Worm (Caenorhabditis elegans) whole organism, mixed stage, embryonic: ENCODE data around the gene srlf-24.

Experiments used
- blmp-1 ChIP-seq: fragments of 150-350 bp; optimal IDR thresholded peaks from 2 replicates; lab custom pipeline; 2014; ENCODE audit warnings: missing biosample characterization, missing genetic modification characterization
- ceh-39 ChIP-seq: fragments of 150-350 bp; optimal IDR thresholded peaks from 2 replicates; lab custom pipeline; 2014; ENCODE audit warnings: missing biosample characterization, missing genetic modification characterization
- ceh-43 ChIP-seq: fragments of 200-800 bp; sonication (Bioruptor generic); optimal IDR thresholded peaks from 2 replicates; lab custom pipeline; 2018; ENCODE audit warnings: mild to moderate bottlenecking, missing genetic modification characterization, moderate library complexity, missing compliant biosample characterization
- ceh-83 ChIP-seq: fragments of 200-800 bp; sonication (Bioruptor generic); optimal IDR thresholded peaks from 2 replicates; lab custom pipeline; 2018; ENCODE audit warnings: mild to moderate bottlenecking, missing genetic modification characterization, missing compliant biosample characterization
- elt-3 ChIP-seq: fragments of 150-350 bp; optimal IDR thresholded peaks from 2 replicates; lab custom pipeline; 2014; ENCODE audit warnings: missing biosample characterization, missing genetic modification characterization
- flh-1 ChIP-seq: fragments of 200-800 bp; sonication (Bioruptor generic); optimal IDR thresholded peaks from 2 replicates; lab custom pipeline; 2018; ENCODE audit warnings: mild to moderate bottlenecking, missing genetic modification characterization, moderate library complexity, missing compliant biosample characterization
- ham-2 ChIP-seq: fragments of 200-800 bp; sonication (Bioruptor generic); optimal IDR thresholded peaks from 2 replicates; lab custom pipeline; 2018; ENCODE audit warnings: mild to moderate bottlenecking, missing genetic modification characterization, missing compliant biosample characterization
- hlh-1 ChIP-seq: fragments of 150-350 bp; optimal IDR thresholded peaks from 2 replicates; lab custom pipeline; 2014; ENCODE audit warnings: missing biosample characterization, missing genetic modification reagents, missing genetic modification characterization
- lin-13 ChIP-seq: fragments of 150-350 bp; optimal IDR thresholded peaks from 2 replicates; lab custom pipeline; 2014; ENCODE audit warnings: missing biosample characterization, missing genetic modification characterization
- mab-5 ChIP-seq: fragments of 150-350 bp; optimal IDR thresholded peaks from 2 replicates; lab custom pipeline; 2014; ENCODE audit warnings: missing biosample characterization, missing genetic modification characterization
- mep-1 ChIP-seq: fragments of 150-350 bp; optimal IDR thresholded peaks from 2 replicates; lab custom pipeline; 2017; ENCODE audit warnings: missing biosample characterization, missing genetic modification reagents, missing genetic modification characterization, inconsistent platforms
- mls-2 ChIP-seq: sonication (generic microtip); optimal IDR thresholded peaks from 2 replicates; lab custom pipeline; 2016; ENCODE audit warnings: mild to moderate bottlenecking, missing genetic modification characterization, moderate library complexity, missing compliant biosample characterization
- nhr-12 ChIP-seq: fragments of 150-350 bp; optimal IDR thresholded peaks from 2 replicates; lab custom pipeline; 2014; ENCODE audit warnings: missing biosample characterization, missing genetic modification characterization
- nhr-2 ChIP-seq: fragments of 150-350 bp; optimal IDR thresholded peaks from 2 replicates; lab custom pipeline; 2014; ENCODE audit warnings: missing biosample characterization, missing genetic modification characterization
- nhr-28 ChIP-seq: fragments of 150-350 bp; optimal IDR thresholded peaks from 2 replicates; lab custom pipeline; 2014; ENCODE audit warnings: missing biosample characterization, missing genetic modification characterization
- nhr-76 ChIP-seq: sonication (generic microtip); optimal IDR thresholded peaks from 2 replicates; lab custom pipeline; 2017; ENCODE audit warnings: missing biosample characterization, missing genetic modification characterization
- pha-4 ChIP-seq: fragments of 150-350 bp; optimal IDR thresholded peaks from 2 replicates; lab custom pipeline; 2018; ENCODE audit warnings: missing biosample characterization, missing genetic modification reagents, missing genetic modification characterization
- sptf-1 ChIP-seq: sonication (generic microtip); optimal IDR thresholded peaks from 2 replicates; lab custom pipeline; 2017; ENCODE audit warnings: mild to moderate bottlenecking, missing genetic modification characterization, moderate library complexity, missing compliant biosample characterization
- tbx-8 ChIP-seq: fragments of 200-800 bp; sonication (Bioruptor generic); optimal IDR thresholded peaks from 2 replicates; lab custom pipeline; 2018; ENCODE audit warnings: mild to moderate bottlenecking, missing genetic modification characterization, moderate library complexity, missing compliant biosample characterization
- unc-120 ChIP-seq: sonication (generic microtip); optimal IDR thresholded peaks from 2 replicates; lab custom pipeline; 2017; ENCODE audit warnings: missing genetic modification characterization, missing compliant biosample characterization; ENCODE audit not compliant: poor library complexity, severe bottlenecking
- unc-39 ChIP-seq: fragments of 150-350 bp; optimal IDR thresholded peaks from 2 replicates; lab custom pipeline; 2014; ENCODE audit warnings: missing biosample characterization, missing genetic modification characterization
- unc-62 ChIP-seq: fragments of 150-350 bp; optimal IDR thresholded peaks from 2 replicates; lab custom pipeline; 2014; ENCODE audit warnings: missing biosample characterization, missing genetic modification reagents, missing genetic modification characterization
- zip-8 ChIP-seq: fragments of 150-350 bp; optimal IDR thresholded peaks from 2 replicates; lab custom pipeline; 2014; ENCODE audit warnings: missing biosample characterization, missing genetic modification characterization
- ztf-11 ChIP-seq: fragments of 150-350 bp; optimal IDR thresholded peaks from 2 replicates; lab custom pipeline; 2014; ENCODE audit warnings: missing biosample characterization, missing genetic modification characterization

srlf-24 gene

ce11 chrIV:11078482-11078881 lies 27.1 kb downstream of the srlf-24 start, which contains the start of gene Y5F2A.4:
Gene Y5F2A.4 (minus strand): TSS chrIV:11078582.
- TF ChIP-seq flh-1 (GFP tag; lab: Kevin White, UChicago) (no peak), mab-5 (tag; lab: Kevin White, UChicago) (no peak), nhr-28 (no peak), ceh-39 (tag; lab: Kevin White, UChicago) (no peak), mep-1 (tag; lab: Kevin White, UChicago) (no peak), nhr-2 (tag; lab: Kevin White, UChicago) (no peak), pha-4 (no peak), unc-62 (GFP tag; lab: Kevin White, UChicago) (no peak), zip-8 (tag; lab: Kevin White, UChicago) (no peak), tbx-8 (no peak)

- peak; percentile 16 for TF ChIP-seq tbx-8
- TF ChIP-seq sptf-1 (tag; lab: Kevin White, UChicago): peak; percentile 80
- TF ChIP-seq, all 35 proteins: peak for 2; not testable (repeated sequence) for 33
Observed at ce11 chrIV:11070895-11071294, 34.7 kb downstream of the srlf-24 start.

- TF ChIP-seq lin-13 (tag; lab: Kevin White, UChicago): no peak
- no peak for TF ChIP-seq flh-1 (GFP tag; lab: Kevin White, UChicago)
- peak; percentile 68 for TF ChIP-seq hlh-1
- peak; percentile 100 for TF ChIP-seq unc-62 (GFP tag; lab: Kevin White, UChicago)
- no peak for TF ChIP-seq nhr-12 (tag; lab: Kevin White, UChicago)
- TF ChIP-seq pha-4: no peak
- TF ChIP-seq unc-120: peak; percentile 57
- peak; percentile 62 for TF ChIP-seq mab-5 (tag; lab: Kevin White, UChicago)
- TF ChIP-seq, all 35 proteins: peak for 4
Observed at ce11 chrIV:11068314-11068713, 37.3 kb downstream of the srlf-24 start.

ce11 chrIV:11067003-11067402 lies 38.6 kb downstream of the srlf-24 start, which contains the start of gene ttr-17:
Gene ttr-17 (minus strand): TSS chrIV:11067026.
- TF ChIP-seq nhr-76 (no peak), unc-62 (GFP tag; lab: Kevin White, UChicago) (peak; percentile 52), blmp-1 (tag; lab: Kevin White, UChicago) (no peak), nhr-12 (tag; lab: Kevin White, UChicago) (no peak), unc-39 (tag; lab: Kevin White, UChicago) (no peak), sptf-1 (tag; lab: Kevin White, UChicago) (no peak), nhr-2 (tag; lab: Kevin White, UChicago) (no peak)

- TF ChIP-seq hlh-1 (peak; percentile 97), ceh-39 (tag; lab: Kevin White, UChicago) (no peak), unc-120 (peak; percentile 59), nhr-76 (no peak), unc-62 (GFP tag; lab: Kevin White, UChicago) (peak; percentile 80)
- TF ChIP-seq, all 35 proteins: peak for 3
Observed at ce11 chrIV:11063962-11064361, 41.7 kb downstream of the srlf-24 start, which contains the start of gene ttr-16. Gene ttr-16 (minus strand): TSS chrIV:11064137.

DNA sequence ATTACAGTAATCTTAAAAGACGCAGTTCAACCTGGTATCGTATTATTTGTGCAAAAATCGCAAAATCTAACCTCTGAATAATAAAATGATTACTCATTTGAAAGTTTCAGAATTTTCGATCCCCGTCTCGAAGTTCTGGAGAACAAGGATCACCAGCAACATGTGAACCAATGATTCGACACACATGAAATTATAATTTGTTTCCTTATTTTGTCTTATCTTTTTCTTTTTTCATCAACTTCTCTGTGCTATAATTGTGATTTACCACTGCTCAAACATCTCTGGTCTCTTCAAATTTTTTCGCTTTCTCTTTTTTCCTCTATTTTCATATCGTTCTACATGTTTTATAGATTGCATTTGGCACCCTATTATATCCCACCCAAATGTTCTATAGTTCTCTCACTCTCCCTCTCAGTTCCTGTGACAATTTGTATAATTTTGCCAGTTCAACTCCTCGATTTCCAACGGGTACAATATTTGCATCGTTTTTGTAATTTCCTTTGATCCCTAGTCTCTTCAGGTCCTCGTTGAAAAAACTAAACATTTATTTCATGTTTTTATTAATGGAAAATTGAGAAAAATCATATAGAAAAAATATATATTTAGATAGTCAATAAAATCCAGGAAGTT lies 42.5 kb downstream of the srlf-24 start:
- no peak for TF ChIP-seq ceh-83
- TF ChIP-seq ceh-43: no peak
- no peak for TF ChIP-seq unc-120
- TF ChIP-seq ztf-11 (tag; lab: Kevin White, UChicago): no peak
- TF ChIP-seq elt-3 (tag; lab: Kevin White, UChicago): no peak
- no peak for TF ChIP-seq mls-2 (tag; lab: Kevin White, UChicago)
- TF ChIP-seq ham-2 (GFP tag; lab: Kevin White, UChicago): no peak
